Worm (Caenorhabditis elegans) whole organism, midembryonic: ENCODE data around the gene cpt-5.

Experiments used
- T22C8.4 ChIP-seq: fragments of 200-800 bp; sonication (Bioruptor generic); IDR thresholded peaks from 2 replicates; pipeline ENCODE4 v1.3.6; 2022; ENCODE audit warnings: missing genetic modification characterization, missing compliant biosample characterization
- cog-1 ChIP-seq: sonication (generic microtip); optimal IDR thresholded peaks from 2 replicates; lab custom pipeline; 2016; ENCODE audit warnings: missing genetic modification characterization, missing compliant biosample characterization
- flt-1 ChIP-seq: fragments of 200-800 bp; sonication (Bioruptor generic); IDR thresholded peaks from 2 replicates; pipeline ENCODE4 v1.3.6; 2022; ENCODE audit warnings: missing genetic modification characterization, missing compliant biosample characterization
- klf-2 ChIP-seq: fragments of 200-800 bp; sonication (Bioruptor generic); conservative IDR thresholded peaks from 2 replicates; pipeline ENCODE4 v1.3.6; 2022; ENCODE audit warnings: missing genetic modification reagents, missing genetic modification characterization, missing compliant biosample characterization
- med-1 ChIP-seq: sonication (generic microtip); optimal IDR thresholded peaks from 2 replicates; lab custom pipeline; 2017; ENCODE audit warnings: missing genetic modification characterization, mild to moderate bottlenecking, missing compliant biosample characterization, antibody characterized with exemption, missing genetic modification reagents; ENCODE audit not compliant: insufficient read depth
- ref-1 ChIP-seq: fragments of 200-800 bp; sonication (Bioruptor generic); conservative IDR thresholded peaks from 2 replicates; pipeline ENCODE4 v1.3.6; 2022; ENCODE audit warnings: missing genetic modification reagents, missing genetic modification characterization, missing compliant biosample characterization
- tab-1 ChIP-seq: fragments of 200-800 bp; sonication (Bioruptor generic); IDR thresholded peaks from 2 replicates; pipeline ENCODE4 v1.3.6; 2022; ENCODE audit warnings: missing genetic modification characterization, missing compliant biosample characterization
- ztf-23 ChIP-seq: fragments of 200-800 bp; sonication (Bioruptor generic); IDR thresholded peaks from 2 replicates; pipeline ENCODE4 v1.3.6; 2022; ENCODE audit warnings: missing genetic modification reagents, missing genetic modification characterization, missing compliant biosample characterization
- ztf-29 ChIP-seq: fragments of 200-800 bp; sonication (Bioruptor generic); IDR thresholded peaks from 2 replicates; pipeline ENCODE4 v1.3.6; 2022; ENCODE audit warnings: missing genetic modification reagents, missing genetic modification characterization, missing compliant biosample characterization

cpt-5 gene

ce11 chrV:13893583-13893982 lies 20.6 kb downstream of the cpt-5 start:
- TF ChIP-seq tab-1 (GFP tag; lab: Robert Waterston, UW) (no peak), T22C8.4 (GFP tag; lab: Robert Waterston, UW) (no peak), klf-2 (no peak), cog-1 (no peak), flt-1 (GFP tag; lab: Robert Waterston, UW) (no peak), ref-1 (GFP tag; lab: Robert Waterston, UW) (no peak), med-1 (GFP tag; lab: Kevin White, UChicago) (no peak), ztf-23 (GFP tag; lab: Robert Waterston, UW) (no peak), ztf-29 (GFP tag; lab: Robert Waterston, UW) (no peak)

- TF ChIP-seq ref-1 (GFP tag; lab: Robert Waterston, UW) (no peak), cog-1 (no peak), flt-1 (GFP tag; lab: Robert Waterston, UW) (no peak), klf-2 (no peak), ztf-23 (GFP tag; lab: Robert Waterston, UW) (no peak), ztf-29 (GFP tag; lab: Robert Waterston, UW) (no peak), T22C8.4 (GFP tag; lab: Robert Waterston, UW) (no peak), med-1 (GFP tag; lab: Kevin White, UChicago) (no peak), tab-1 (GFP tag; lab: Robert Waterston, UW) (no peak)
These were observed 25.4 kb downstream of the cpt-5 start, which contains the start of gene cyp-35C1 for ce11 chrV:13898356-13898755. Gene cyp-35C1, minus strand, starts transcription at chrV:13898487.

- no peak for TF ChIP-seq ztf-23 (GFP tag; lab: Robert Waterston, UW)
- no peak for TF ChIP-seq tab-1 (GFP tag; lab: Robert Waterston, UW)
- no peak for TF ChIP-seq ztf-29 (GFP tag; lab: Robert Waterston, UW)
- no peak for TF ChIP-seq klf-2
- TF ChIP-seq cog-1, result no peak
These were observed 26.2 kb downstream of the cpt-5 start, which contains the start of gene oac-3 for ce11 chrV:13899213-13899612. Gene oac-3, plus strand, starts transcription at chrV:13899513.

- TF ChIP-seq med-1 (GFP tag; lab: Kevin White, UChicago) (no peak), T22C8.4 (GFP tag; lab: Robert Waterston, UW) (no peak), cog-1 (no peak), ztf-23 (GFP tag; lab: Robert Waterston, UW) (no peak), tab-1 (GFP tag; lab: Robert Waterston, UW) (no peak), ztf-29 (GFP tag; lab: Robert Waterston, UW) (no peak)
These were observed 29.5 kb downstream of the cpt-5 start, which contains the start of gene C06B3.1 for ce11 chrV:13902495-13902894. Gene C06B3.1, plus strand, starts transcription at chrV:13902795.

ce11 chrV:13904446-13904845 lies 31.5 kb downstream of the cpt-5 start, which contains the start of gene stdh-3:
Gene stdh-3, plus strand, starts transcription at chrV:13904611.
- TF ChIP-seq cog-1 (no peak), ref-1 (GFP tag; lab: Robert Waterston, UW) (no peak), med-1 (GFP tag; lab: Kevin White, UChicago) (no peak), klf-2 (no peak), tab-1 (GFP tag; lab: Robert Waterston, UW) (no peak), ztf-23 (GFP tag; lab: Robert Waterston, UW) (no peak), flt-1 (GFP tag; lab: Robert Waterston, UW) (no peak), T22C8.4 (GFP tag; lab: Robert Waterston, UW) (no peak)

- TF ChIP-seq cog-1, result peak; percentile 20
- no peak for TF ChIP-seq flt-1 (GFP tag; lab: Robert Waterston, UW)
- no peak for TF ChIP-seq ztf-29 (GFP tag; lab: Robert Waterston, UW)
These were observed 33.2 kb downstream of the cpt-5 start, which contains the start of gene stdh-1 for ce11 chrV:13906166-13906565. Gene stdh-1, plus strand, starts transcription at chrV:13906492.

- TF ChIP-seq flt-1 (GFP tag; lab: Robert Waterston, UW), result no peak
- no peak for TF ChIP-seq cog-1
- no peak for TF ChIP-seq med-1 (GFP tag; lab: Kevin White, UChicago)
- no peak for TF ChIP-seq klf-2
- no peak for TF ChIP-seq ref-1 (GFP tag; lab: Robert Waterston, UW)
- TF ChIP-seq ztf-23 (GFP tag; lab: Robert Waterston, UW), result no peak
- no peak for TF ChIP-seq T22C8.4 (GFP tag; lab: Robert Waterston, UW)
- TF ChIP-seq tab-1 (GFP tag; lab: Robert Waterston, UW), result no peak
- TF ChIP-seq ztf-29 (GFP tag; lab: Robert Waterston, UW), result no peak
These were observed 34.6 kb downstream of the cpt-5 start for ce11 chrV:13907557-13908104.

- TF ChIP-seq ref-1 (GFP tag; lab: Robert Waterston, UW) (no peak), T22C8.4 (GFP tag; lab: Robert Waterston, UW) (no peak), tab-1 (GFP tag; lab: Robert Waterston, UW) (no peak), ztf-23 (GFP tag; lab: Robert Waterston, UW) (no peak), flt-1 (GFP tag; lab: Robert Waterston, UW) (no peak), cog-1 (no peak), med-1 (GFP tag; lab: Kevin White, UChicago) (no peak), ztf-29 (GFP tag; lab: Robert Waterston, UW) (no peak), klf-2 (no peak)
These were observed 35.3 kb downstream of the cpt-5 start for ce11 chrV:13908120-13908915.

ce11 chrV:13908916-13909176 lies 35.9 kb downstream of the cpt-5 start, which contains the start of gene C06B3.6:
Gene C06B3.6, minus strand, starts transcription at chrV:13908967.
- TF ChIP-seq ztf-23 (GFP tag; lab: Robert Waterston, UW) (no peak), T22C8.4 (GFP tag; lab: Robert Waterston, UW) (no peak), ztf-29 (GFP tag; lab: Robert Waterston, UW) (no peak), ref-1 (GFP tag; lab: Robert Waterston, UW) (no peak), flt-1 (GFP tag; lab: Robert Waterston, UW) (no peak), cog-1 (no peak), med-1 (GFP tag; lab: Kevin White, UChicago) (no peak), klf-2 (no peak), tab-1 (GFP tag; lab: Robert Waterston, UW) (no peak)
